Worm (Caenorhabditis elegans): ENCODE measurements around the gene str-220.

- TF ChIP-seq ces-1 (GFP tag; optimal IDR thresholded peaks at IDR 0.05) (no peak), nhr-237 (tag; optimal IDR thresholded peaks at IDR 0.05) (no peak), lin-32 (GFP tag; optimal IDR thresholded peaks at IDR 0.05) (no peak), sptf-1 (tag; optimal IDR thresholded peaks at IDR 0.05) (no peak), lsy-2 (tag; optimal IDR thresholded peaks at IDR 0.05) (no peak), unc-39 (tag; optimal IDR thresholded peaks at IDR 0.05) (no peak), unc-62 (GFP tag; optimal IDR thresholded peaks at IDR 0.05) (no peak), elt-3 (tag; optimal IDR thresholded peaks at IDR 0.05) (no peak), nhr-28 (tag; optimal IDR thresholded peaks at IDR 0.05) (no peak), blmp-1 (tag; optimal IDR thresholded peaks at IDR 0.05) (no peak), pha-4 (tag; optimal IDR thresholded peaks at IDR 0.05) (no peak)
Measured at ce11 chrIV:7152409-7152808, 18.7 kb downstream of the str-220 start, which contains the start of gene col-113.
